Worm (Caenorhabditis elegans) whole organism, mixed stage, embryonic: ENCODE measurements around the gene F47B10.9.

ENCODE experiments used
- M03D4.4 ChIP-seq: sonication (generic microtip); optimal IDR thresholded peaks from 2 replicates; lab custom pipeline; 2017; ENCODE audit warnings: mild to moderate bottlenecking, missing genetic modification characterization, missing compliant biosample characterization
- bed-3 ChIP-seq: fragments of 200-800 bp; sonication (Bioruptor generic); optimal IDR thresholded peaks from 3 replicates; lab custom pipeline; 2018; ENCODE audit warnings: mild to moderate bottlenecking, missing genetic modification characterization, moderate library complexity, missing compliant biosample characterization
- blmp-1 ChIP-seq: fragments of 150-350 bp; optimal IDR thresholded peaks from 2 replicates; lab custom pipeline; 2014; ENCODE audit warnings: missing biosample characterization, missing genetic modification characterization
- ceh-43 ChIP-seq: fragments of 200-800 bp; sonication (Bioruptor generic); optimal IDR thresholded peaks from 2 replicates; lab custom pipeline; 2018; ENCODE audit warnings: mild to moderate bottlenecking, missing genetic modification characterization, moderate library complexity, missing compliant biosample characterization
- cnd-1 ChIP-seq: fragments of 200-800 bp; sonication (Bioruptor generic); optimal IDR thresholded peaks from 2 replicates; lab custom pipeline; 2018; ENCODE audit warnings: mild to moderate bottlenecking, missing genetic modification characterization, missing compliant biosample characterization
- elt-3 ChIP-seq: fragments of 150-350 bp; optimal IDR thresholded peaks from 2 replicates; lab custom pipeline; 2014; ENCODE audit warnings: missing biosample characterization, missing genetic modification characterization
- ham-2 ChIP-seq: fragments of 200-800 bp; sonication (Bioruptor generic); optimal IDR thresholded peaks from 2 replicates; lab custom pipeline; 2018; ENCODE audit warnings: mild to moderate bottlenecking, missing genetic modification characterization, missing compliant biosample characterization
- hlh-1 ChIP-seq: fragments of 150-350 bp; optimal IDR thresholded peaks from 2 replicates; lab custom pipeline; 2014; ENCODE audit warnings: missing biosample characterization, missing genetic modification reagents, missing genetic modification characterization
- lin-13 ChIP-seq: fragments of 150-350 bp; optimal IDR thresholded peaks from 2 replicates; lab custom pipeline; 2014; ENCODE audit warnings: missing biosample characterization, missing genetic modification characterization
- mls-2 ChIP-seq: sonication (generic microtip); optimal IDR thresholded peaks from 2 replicates; lab custom pipeline; 2016; ENCODE audit warnings: mild to moderate bottlenecking, missing genetic modification characterization, moderate library complexity, missing compliant biosample characterization
- nhr-12 ChIP-seq: fragments of 150-350 bp; optimal IDR thresholded peaks from 2 replicates; lab custom pipeline; 2014; ENCODE audit warnings: missing biosample characterization, missing genetic modification characterization
- pha-4 ChIP-seq: fragments of 150-350 bp; optimal IDR thresholded peaks from 2 replicates; lab custom pipeline; 2018; ENCODE audit warnings: missing biosample characterization, missing genetic modification reagents, missing genetic modification characterization
- sem-2 ChIP-seq: fragments of 200-800 bp; sonication (Bioruptor generic); optimal IDR thresholded peaks from 2 replicates; lab custom pipeline; 2018; ENCODE audit warnings: mild to moderate bottlenecking, missing genetic modification characterization, missing compliant biosample characterization
- sptf-1 ChIP-seq: sonication (generic microtip); optimal IDR thresholded peaks from 2 replicates; lab custom pipeline; 2017; ENCODE audit warnings: mild to moderate bottlenecking, missing genetic modification characterization, moderate library complexity, missing compliant biosample characterization
- unc-120 ChIP-seq: sonication (generic microtip); optimal IDR thresholded peaks from 2 replicates; lab custom pipeline; 2017; ENCODE audit warnings: missing genetic modification characterization, missing compliant biosample characterization; ENCODE audit not compliant: poor library complexity, severe bottlenecking
- zip-8 ChIP-seq: fragments of 150-350 bp; optimal IDR thresholded peaks from 2 replicates; lab custom pipeline; 2014; ENCODE audit warnings: missing biosample characterization, missing genetic modification characterization
- ztf-11 ChIP-seq: fragments of 150-350 bp; optimal IDR thresholded peaks from 2 replicates; lab custom pipeline; 2014; ENCODE audit warnings: missing biosample characterization, missing genetic modification characterization

The F47B10.9 gene

DNA sequence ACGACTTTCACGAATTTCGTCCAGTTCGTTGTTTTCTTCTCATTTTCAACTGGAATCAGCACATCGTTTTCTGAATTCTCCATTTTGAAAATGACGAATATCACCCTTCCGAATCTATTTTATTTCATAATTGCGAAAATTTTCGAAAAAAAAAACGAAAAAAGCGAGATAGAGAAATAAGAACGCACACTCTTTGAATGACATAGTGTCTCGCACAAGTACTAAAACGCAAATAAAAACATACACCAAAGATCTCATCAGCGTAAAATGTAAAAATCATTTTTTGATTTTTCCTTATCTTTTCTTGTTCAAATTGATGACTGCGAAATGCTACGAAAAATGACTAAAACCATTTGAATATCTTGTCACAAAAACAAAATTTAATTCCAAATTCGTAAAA is 49.6 kb downstream of the F47B10.9 start, which contains the start of gene pgp-8:
Gene pgp-8 (minus strand): TSS at position 101 of the 400 bp plus-strand sequence.
- TF ChIP-seq sptf-1 (tag; lab: Kevin White, UChicago) (no peak), lin-13 (tag; lab: Kevin White, UChicago) (no peak), hlh-1 (tag; lab: Kevin White, UChicago) (no peak), unc-120 (tag; lab: Kevin White, UChicago) (no peak), ceh-43 (no peak), zip-8 (tag; lab: Kevin White, UChicago) (no peak), ham-2 (GFP tag; lab: Kevin White, UChicago) (no peak), cnd-1 (tag; lab: Kevin White, UChicago) (no peak), M03D4.4 (tag; lab: Kevin White, UChicago) (no peak), nhr-12 (tag; lab: Kevin White, UChicago) (no peak)
- TF ChIP-seq, all 35 proteins: peak for 0

DNA sequence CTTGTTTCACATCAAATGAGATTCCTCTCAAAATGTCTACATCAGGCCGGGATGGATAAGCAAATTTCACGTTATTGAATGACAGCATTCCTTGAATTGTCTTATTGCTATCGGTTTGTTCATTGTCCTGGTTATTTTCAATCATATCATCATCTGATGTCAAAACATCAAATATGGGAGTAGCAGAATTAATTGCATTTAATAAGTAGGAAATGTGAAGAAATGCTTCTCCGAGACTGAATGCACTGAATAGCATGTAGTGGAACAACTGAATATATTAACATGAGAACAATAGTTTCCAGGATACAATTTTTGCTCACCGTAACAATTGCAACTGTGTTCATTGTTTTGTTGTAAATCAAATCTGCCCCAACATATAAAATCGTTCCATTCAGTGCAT is 51.3 kb downstream of the F47B10.9 start:
- TF ChIP-seq sem-2 (GFP tag; lab: Kevin White, UChicago) (no peak), blmp-1 (no peak), M03D4.4 (tag; lab: Kevin White, UChicago) (no peak), pha-4 (tag; lab: Kevin White, UChicago) (no peak), mls-2 (tag; lab: Kevin White, UChicago) (no peak), zip-8 (tag; lab: Kevin White, UChicago) (no peak), ztf-11 (no peak), ceh-43 (no peak), sptf-1 (tag; lab: Kevin White, UChicago) (no peak), bed-3 (GFP tag; lab: Kevin White, UChicago) (no peak), elt-3 (no peak)
